Fruit fly (Drosophila melanogaster) whole organism, embryonic: ENCODE data around the gene IntS2.

Experiments used
- Ada2b ChIP-seq: fragments of 200-800 bp; sonication (Bioruptor generic); IDR thresholded peaks from 2 replicates; pipeline ENCODE4 v1.3.6; 2022; ENCODE audit warnings: missing biosample characterization, missing genetic modification characterization
- Atf6 ChIP-seq: fragments of 200-800 bp; sonication (Bioruptor generic); IDR thresholded peaks from 2 replicates; pipeline ENCODE4 v1.3.6; 2022; ENCODE audit warnings: missing biosample characterization, missing genetic modification characterization
- Bteb2 ChIP-seq: fragments of 200-800 bp; sonication (Bioruptor generic); optimal IDR thresholded peaks from 2 replicates; lab custom pipeline; 2016; ENCODE audit warnings: missing biosample characterization, missing genetic modification characterization
- CG10431 ChIP-seq: fragments of 200-800 bp; sonication (Bioruptor generic); optimal IDR thresholded peaks from 3 replicates; lab custom pipeline; 2018; ENCODE audit warnings: missing biosample characterization, mild to moderate bottlenecking, missing genetic modification characterization
- CG11093 ChIP-seq: fragments of 200-800 bp; sonication (Bioruptor generic); IDR thresholded peaks from 3 replicates; pipeline ENCODE4 v1.3.6; 2022; ENCODE audit warnings: missing biosample characterization, missing genetic modification characterization
- CG12769 ChIP-seq: fragments of 200-800 bp; sonication (Bioruptor generic); optimal IDR thresholded peaks from 2 replicates; lab custom pipeline; 2019; ENCODE audit warnings: missing biosample characterization, mild to moderate bottlenecking, missing genetic modification characterization, moderate library complexity
- CG17385 ChIP-seq: fragments of 200-800 bp; sonication (Bioruptor generic); optimal IDR thresholded peaks from 3 replicates; lab custom pipeline; 2018; ENCODE audit warnings: missing biosample characterization, mild to moderate bottlenecking, missing genetic modification characterization
- CG18764 ChIP-seq: fragments of 200-800 bp; sonication (Bioruptor generic); optimal IDR thresholded peaks from 3 replicates; lab custom pipeline; 2016; ENCODE audit warnings: missing biosample characterization, missing genetic modification characterization
- CG2889 ChIP-seq: fragments of 200-800 bp; sonication (Bioruptor generic); IDR thresholded peaks from 3 replicates; pipeline ENCODE4 v1.3.6; 2022; ENCODE audit warnings: missing biosample characterization, missing genetic modification characterization
- CG3065 ChIP-seq: fragments of 200-800 bp; sonication (Bioruptor generic); optimal IDR thresholded peaks from 2 replicates; lab custom pipeline; 2016; ENCODE audit warnings: missing biosample characterization, missing genetic modification characterization
- CG34224 ChIP-seq: fragments of 200-800 bp; sonication (Bioruptor generic); IDR thresholded peaks from 3 replicates; pipeline ENCODE4 v1.3.6; 2022; ENCODE audit warnings: missing biosample characterization, missing genetic modification characterization; ENCODE audit not compliant: partially characterized antibody
- CG8388 ChIP-seq: fragments of 200-800 bp; sonication (Bioruptor generic); optimal IDR thresholded peaks from 2 replicates; lab custom pipeline; 2019; ENCODE audit warnings: missing biosample characterization, mild to moderate bottlenecking, missing genetic modification characterization, moderate library complexity
- Dfd ChIP-seq, 2 experiments: fragments of >200 bp; optimal IDR thresholded peaks; 2 replicates each; lab custom pipeline; 2017; ENCODE audit warnings: missing biosample characterization in 2 of 2, missing genetic modification characterization in 2 of 2
- Dp ChIP-seq: fragments of 200-800 bp; sonication (Bioruptor generic); optimal IDR thresholded peaks from 2 replicates; lab custom pipeline; 2018; ENCODE audit warnings: missing biosample characterization, mild to moderate bottlenecking, missing genetic modification characterization, moderate library complexity
- Drgx ChIP-seq: fragments of 200-800 bp; sonication (Bioruptor generic); IDR thresholded peaks from 2 replicates; pipeline ENCODE4 v1.3.6; 2022; ENCODE audit warnings: missing biosample characterization, missing genetic modification characterization
- Gsc ChIP-seq: fragments of 200-800 bp; sonication (Bioruptor generic); IDR thresholded peaks from 2 replicates; pipeline ENCODE4 v1.3.6; 2022; ENCODE audit warnings: missing biosample characterization, missing genetic modification characterization
- H15 ChIP-seq: fragments of 200-800 bp; sonication (Bioruptor generic); IDR thresholded peaks from 3 replicates; pipeline ENCODE4 v1.3.6; 2022; ENCODE audit warnings: missing biosample characterization, missing genetic modification characterization
- HLH3B ChIP-seq: fragments of 200-800 bp; sonication (Bioruptor generic); IDR thresholded peaks from 2 replicates; pipeline ENCODE4 v1.3.6; 2022; ENCODE audit warnings: missing biosample characterization, missing genetic modification characterization
- HLH4C ChIP-seq: fragments of 200-800 bp; sonication (Bioruptor generic); IDR thresholded peaks from 3 replicates; pipeline ENCODE4 v1.3.6; 2022; ENCODE audit warnings: missing biosample characterization, missing genetic modification characterization; ENCODE audit not compliant: partially characterized antibody
- HLHmδ ChIP-seq: fragments of 200-800 bp; sonication (Bioruptor generic); optimal IDR thresholded peaks from 2 replicates; lab custom pipeline; 2018; ENCODE audit warnings: missing biosample characterization, mild to moderate bottlenecking, missing genetic modification characterization, moderate library complexity
- HmgD ChIP-seq: fragments of 200-800 bp; sonication (Bioruptor generic); optimal IDR thresholded peaks from 3 replicates; lab custom pipeline; 2016; ENCODE audit warnings: missing biosample characterization, missing genetic modification characterization
- Mad ChIP-seq: fragments of 200-800 bp; sonication (Bioruptor generic); optimal IDR thresholded peaks from 2 replicates; lab custom pipeline; 2016; ENCODE audit warnings: missing biosample characterization, missing genetic modification characterization
- Myb ChIP-seq: fragments of 200-800 bp; sonication (Bioruptor generic); optimal IDR thresholded peaks from 2 replicates; lab custom pipeline; 2016; ENCODE audit warnings: missing biosample characterization, missing genetic modification characterization
- NfI ChIP-seq: fragments of 200-800 bp; sonication (Bioruptor generic); optimal IDR thresholded peaks from 3 replicates; lab custom pipeline; 2018; ENCODE audit warnings: missing biosample characterization, mild to moderate bottlenecking, missing genetic modification characterization, moderate library complexity
- Optix ChIP-seq: fragments of 200-800 bp; sonication (Bioruptor generic); IDR thresholded peaks from 3 replicates; pipeline ENCODE4 v1.3.6; 2022; ENCODE audit warnings: missing biosample characterization, missing genetic modification characterization
- Side ChIP-seq: fragments of 200-800 bp; sonication (Bioruptor generic); optimal IDR thresholded peaks from 2 replicates; lab custom pipeline; 2016; ENCODE audit warnings: missing biosample characterization, missing genetic modification characterization
- Xbp1 ChIP-seq: fragments of 200-800 bp; sonication (Bioruptor generic); optimal IDR thresholded peaks from 3 replicates; lab custom pipeline; 2016; ENCODE audit warnings: missing biosample characterization, mild to moderate bottlenecking, missing genetic modification characterization
- ase ChIP-seq: fragments of 200-800 bp; sonication (Bioruptor generic); IDR thresholded peaks from 3 replicates; pipeline ENCODE4 v1.3.6; 2022; ENCODE audit warnings: missing biosample characterization, missing genetic modification characterization
- bcd ChIP-seq: fragments of 200-800 bp; sonication (Bioruptor generic); optimal IDR thresholded peaks from 2 replicates; lab custom pipeline; 2017; ENCODE audit warnings: missing biosample characterization, mild to moderate bottlenecking, missing genetic modification characterization
- cad ChIP-seq: fragments of >200 bp; optimal IDR thresholded peaks from 2 replicates; lab custom pipeline; 2017; ENCODE audit warnings: missing biosample characterization, missing genetic modification characterization
- caup ChIP-seq: fragments of 200-800 bp; sonication (Bioruptor generic); optimal IDR thresholded peaks from 3 replicates; lab custom pipeline; 2017; ENCODE audit warnings: missing biosample characterization, mild to moderate bottlenecking, missing genetic modification characterization, moderate library complexity; ENCODE audit not compliant: severe bottlenecking
- dan ChIP-seq: fragments of 200-800 bp; sonication (Bioruptor generic); IDR thresholded peaks from 2 replicates; pipeline ENCODE4 v1.3.6; 2022; ENCODE audit warnings: missing biosample characterization, missing genetic modification characterization
- dati ChIP-seq: fragments of 200-800 bp; sonication (Bioruptor generic); IDR thresholded peaks from 2 replicates; pipeline ENCODE4 v1.3.6; 2022; ENCODE audit warnings: missing biosample characterization, missing genetic modification characterization
- disco-r ChIP-seq: fragments of 200-800 bp; sonication (Bioruptor generic); optimal IDR thresholded peaks from 2 replicates; lab custom pipeline; 2016; ENCODE audit warnings: missing biosample characterization, missing genetic modification characterization
- fd3F ChIP-seq: fragments of 200-800 bp; sonication (Bioruptor generic); optimal IDR thresholded peaks from 2 replicates; lab custom pipeline; 2018; ENCODE audit warnings: missing biosample characterization, mild to moderate bottlenecking, missing genetic modification characterization, moderate library complexity
- fd64A ChIP-seq: fragments of 200-800 bp; sonication (Bioruptor generic); optimal IDR thresholded peaks from 3 replicates; lab custom pipeline; 2018; ENCODE audit warnings: missing biosample characterization, mild to moderate bottlenecking, missing genetic modification characterization
- gcm ChIP-seq: fragments of 200-800 bp; sonication (Bioruptor generic); optimal IDR thresholded peaks from 2 replicates; lab custom pipeline; 2019; ENCODE audit warnings: missing biosample characterization, mild to moderate bottlenecking, missing genetic modification characterization, moderate library complexity
- hb ChIP-seq: fragments of 200-800 bp; sonication (Bioruptor generic); IDR thresholded peaks from 3 replicates; pipeline ENCODE4 v1.3.6; 2022; ENCODE audit warnings: missing biosample characterization, missing genetic modification characterization; ENCODE audit not compliant: partially characterized antibody
- ind ChIP-seq: fragments of 200-800 bp; sonication (Bioruptor generic); optimal IDR thresholded peaks from 3 replicates; lab custom pipeline; 2016; ENCODE audit warnings: missing biosample characterization, missing genetic modification characterization
- jumu ChIP-seq: fragments of 200-800 bp; sonication (Bioruptor generic); optimal IDR thresholded peaks from 3 replicates; lab custom pipeline; 2016; ENCODE audit warnings: missing biosample characterization, missing genetic modification characterization
- kah ChIP-seq: fragments of 200-800 bp; sonication (Bioruptor generic); optimal IDR thresholded peaks from 2 replicates; lab custom pipeline; 2018; ENCODE audit warnings: missing biosample characterization, mild to moderate bottlenecking, missing genetic modification characterization
- kay ChIP-seq: fragments of 200-800 bp; sonication (Bioruptor generic); optimal IDR thresholded peaks from 2 replicates; lab custom pipeline; 2016; ENCODE audit warnings: missing biosample characterization, missing genetic modification characterization
- sima ChIP-seq: fragments of 200-800 bp; sonication (Bioruptor generic); optimal IDR thresholded peaks from 2 replicates; lab custom pipeline; 2016; ENCODE audit warnings: missing biosample characterization, missing genetic modification characterization
- slou ChIP-seq: fragments of 200-800 bp; sonication (Bioruptor generic); optimal IDR thresholded peaks from 3 replicates; lab custom pipeline; 2016; ENCODE audit warnings: missing biosample characterization, missing genetic modification characterization
- sna ChIP-seq: fragments of 200-800 bp; sonication (Bioruptor generic); IDR thresholded peaks from 2 replicates; pipeline ENCODE4 v1.3.6; 2022; ENCODE audit warnings: missing biosample characterization, missing genetic modification characterization; ENCODE audit not compliant: partially characterized antibody
- ssp ChIP-seq: fragments of 200-800 bp; sonication (Bioruptor generic); IDR thresholded peaks from 2 replicates; pipeline ENCODE4 v1.3.6; 2022; ENCODE audit warnings: missing biosample characterization, missing genetic modification characterization
- tll ChIP-seq, 2 experiments: fragments of 200-800 bp in 1 of 2; fragments of >200 bp in 1 of 2; sonication (Bioruptor generic) in 1 of 2; optimal IDR thresholded peaks; 2 replicates each; lab custom pipeline; 2017 to 2019; ENCODE audit warnings: missing biosample characterization in 2 of 2, missing genetic modification characterization in 2 of 2, mild to moderate bottlenecking in 1 of 2, moderate library complexity in 1 of 2
- tna ChIP-seq: fragments of 200-800 bp; sonication (Bioruptor generic); IDR thresholded peaks from 2 replicates; pipeline ENCODE4 v1.3.6; 2022; ENCODE audit warnings: missing biosample characterization, missing genetic modification characterization; ENCODE audit not compliant: partially characterized antibody
- wdn ChIP-seq: fragments of 200-800 bp; sonication (Bioruptor generic); IDR thresholded peaks from 2 replicates; pipeline ENCODE4 v1.3.6; 2022; ENCODE audit warnings: missing biosample characterization, missing genetic modification characterization
- wor ChIP-seq: fragments of 200-800 bp; sonication (Bioruptor generic); IDR thresholded peaks from 2 replicates; pipeline ENCODE4 v1.3.6; 2022; ENCODE audit warnings: missing biosample characterization, missing genetic modification characterization

IntS2 gene

DNA sequence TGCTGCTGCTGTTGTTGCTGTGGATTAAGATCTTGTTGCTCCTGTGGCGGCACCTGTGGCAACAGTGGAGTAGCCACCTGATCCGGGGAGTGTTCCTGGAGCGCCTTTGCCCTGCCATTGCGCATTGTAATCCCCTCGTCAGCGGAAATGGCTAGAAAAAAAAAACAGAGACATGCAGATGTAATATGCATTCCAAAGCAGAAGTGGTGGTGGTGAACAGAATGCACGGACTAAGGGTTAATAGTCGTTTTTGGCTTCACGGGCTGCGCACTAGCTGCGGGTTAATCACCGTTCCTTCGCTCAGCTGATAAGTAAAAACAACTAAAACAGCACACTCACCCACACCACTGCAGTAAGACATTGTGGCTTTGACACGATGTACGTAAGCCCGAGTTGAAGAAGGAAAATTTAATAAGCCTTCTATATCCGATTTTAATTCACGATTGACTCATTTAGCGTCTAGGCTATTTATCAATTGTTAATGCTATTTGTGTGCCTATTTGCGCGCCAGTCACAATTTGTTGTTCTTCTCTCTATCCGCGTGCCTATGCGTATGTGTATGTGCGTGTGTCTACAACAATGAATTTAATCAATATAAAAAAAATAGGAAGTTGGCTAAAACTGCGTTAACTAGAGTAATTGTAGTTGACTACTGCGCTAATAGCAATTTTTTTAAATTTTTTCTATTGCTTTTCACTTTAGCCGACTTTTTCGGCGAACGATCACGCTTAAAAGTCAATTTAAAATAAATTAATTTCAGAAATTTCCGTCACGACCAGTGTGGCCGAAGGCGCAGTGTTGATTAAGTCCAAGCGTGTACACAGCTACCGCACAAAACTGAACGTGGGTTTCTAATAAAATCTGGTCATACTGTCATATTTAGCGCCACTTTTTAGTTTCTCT is 29.3 kb downstream of the IntS2 start, which contains the start of gene stas (continued):
- TF ChIP-seq HmgD (GFP tag; lab: Kevin White, UChicago) (no peak), sna (no peak), Side (GFP tag; lab: Kevin White, UChicago) (no peak), ssp (GFP tag; lab: Robert Waterston, UW) (no peak), HLH3B (no peak), fd3F (GFP tag; lab: Kevin White, UChicago) (no peak), jumu (GFP tag; lab: Kevin White, UChicago) (no peak), kah (GFP tag; lab: Kevin White, UChicago) (no peak), Gsc (no peak), wdn (GFP tag; lab: Robert Waterston, UW) (no peak), Dp (peak; percentile 78), ind (no peak), CG11093 (GFP tag; lab: Robert Waterston, UW) (no peak), fd64A (GFP tag; lab: Kevin White, UChicago) (no peak), bcd (GFP tag; lab: Kevin White, UChicago) (no peak), Dfd (GFP tag; optimal IDR thresholded peaks at IDR 0.05; lab: Kevin White, UChicago) (no peak), dan (GFP tag; lab: Robert Waterston, UW) (no peak), Myb (no peak), disco-r (GFP tag; lab: Kevin White, UChicago) (no peak), caup (GFP tag; lab: Kevin White, UChicago) (no peak), CG10431 (GFP tag; lab: Kevin White, UChicago) (no peak), kay (GFP tag; lab: Kevin White, UChicago) (no peak), Optix (no peak), Ada2b (GFP tag; lab: Robert Waterston, UW) (no peak), Mad (GFP tag; lab: Kevin White, UChicago) (no peak), NfI (no peak), CG34224 (GFP tag; lab: Robert Waterston, UW) (no peak), tna (GFP tag; lab: Robert Waterston, UW) (no peak), Drgx (GFP tag; lab: Robert Waterston, UW) (no peak), CG8388 (no peak), H15 (GFP tag; lab: Robert Waterston, UW) (no peak), CG18764 (GFP tag; lab: Kevin White, UChicago) (no peak), wor (no peak), gcm (GFP tag; lab: Kevin White, UChicago) (no peak), CG3065 (no peak), slou (no peak), Bteb2 (GFP tag; lab: Kevin White, UChicago) (no peak), sima (GFP tag; lab: Kevin White, UChicago) (no peak), tll (GFP tag; optimal IDR thresholded peaks at IDR 0.05; lab: Kevin White, UChicago) (peak in 1 of 2 experiments; percentile 55), CG2889 (GFP tag; lab: Robert Waterston, UW) (no peak), cad (GFP tag; lab: Kevin White, UChicago) (no peak), Xbp1 (GFP tag; lab: Kevin White, UChicago) (no peak), Atf6 (no peak), CG12769 (tag; lab: Kevin White, UChicago) (no peak), dati (GFP tag; lab: Robert Waterston, UW) (no peak), CG17385 (GFP tag; lab: Kevin White, UChicago) (peak; percentile 37), HLHmδ (GFP tag; lab: Kevin White, UChicago) (no peak), ase (no peak), hb (GFP tag; lab: Robert Waterston, UW) (no peak), HLH4C (GFP tag; lab: Robert Waterston, UW) (no peak)
